Worm (Caenorhabditis elegans) whole organism, early embryonic: ENCODE data around the gene Y55F3AM.9.

Experiments
- B0310.2 ChIP-seq: sonication (generic microtip); optimal IDR thresholded peaks from 2 replicates; lab custom pipeline; 2016; ENCODE audit warnings: mild to moderate bottlenecking, missing genetic modification characterization, missing compliant biosample characterization
- aly-1 ChIP-seq: sonication (generic microtip); optimal IDR thresholded peaks from 2 replicates; lab custom pipeline; 2016; ENCODE audit warnings: missing genetic modification characterization, missing compliant biosample characterization
- ama-1 ChIP-seq: fragments of 150-350 bp; optimal IDR thresholded peaks from 2 replicates; lab custom pipeline; 2014
- ceh-13 ChIP-seq: fragments of 200-800 bp; sonication (Bioruptor generic); optimal IDR thresholded peaks from 2 replicates; lab custom pipeline; 2018; ENCODE audit warnings: mild to moderate bottlenecking, missing genetic modification characterization, missing compliant biosample characterization
- flt-1 ChIP-seq: fragments of 200-800 bp; sonication (Bioruptor generic); IDR thresholded peaks from 2 replicates; pipeline ENCODE4 v1.3.6; 2022; ENCODE audit warnings: missing genetic modification characterization, missing compliant biosample characterization
- hmbx-1 ChIP-seq: sonication (generic microtip); optimal IDR thresholded peaks from 2 replicates; lab custom pipeline; 2016; ENCODE audit warnings: mild to moderate bottlenecking, missing genetic modification characterization, missing compliant biosample characterization
- hnd-1 ChIP-seq: sonication (generic microtip); optimal IDR thresholded peaks from 2 replicates; lab custom pipeline; 2016; ENCODE audit warnings: missing genetic modification characterization, missing compliant biosample characterization

- TF ChIP-seq ama-1 (lab: Kevin White, UChicago) (no peak), hnd-1 (tag; lab: Kevin White, UChicago) (no peak), ceh-13 (GFP tag; lab: Kevin White, UChicago) (no peak), aly-1 (no peak), B0310.2 (no peak), hmbx-1 (tag; lab: Kevin White, UChicago) (no peak), flt-1 (GFP tag; lab: Robert Waterston, UW) (no peak)
Observed at ce11 chrIV:1012447-1012846, 2.9 kb upstream of the Y55F3AM.9 start, which contains the start of gene rbm-39.
